Fruit fly (Drosophila melanogaster) whole organism, embryonic: ENCODE results near the gene CG3408.
A peak's percentile ranks its signal among the peaks of the same experiment; 100 is the strongest.

Source experiments
- Blimp-1 ChIP-seq: fragments of 200-800 bp; sonication (Bioruptor generic); optimal IDR thresholded peaks from 3 replicates; lab custom pipeline; 2018; ENCODE audit warnings: missing biosample characterization, missing genetic modification characterization, mild to moderate bottlenecking, moderate library complexity, missing genetic modification reagents
- CG10431 ChIP-seq: fragments of 200-800 bp; sonication (Bioruptor generic); optimal IDR thresholded peaks from 3 replicates; lab custom pipeline; 2018; ENCODE audit warnings: missing biosample characterization, mild to moderate bottlenecking, missing genetic modification characterization
- CG12769 ChIP-seq: fragments of 200-800 bp; sonication (Bioruptor generic); optimal IDR thresholded peaks from 2 replicates; lab custom pipeline; 2019; ENCODE audit warnings: missing biosample characterization, mild to moderate bottlenecking, missing genetic modification characterization, moderate library complexity
- CG13296 ChIP-seq: fragments of 200-800 bp; sonication (Bioruptor generic); optimal IDR thresholded peaks from 3 replicates; lab custom pipeline; 2018; ENCODE audit warnings: missing biosample characterization, mild to moderate bottlenecking, missing genetic modification characterization
- CG16813 ChIP-seq: fragments of 200-800 bp; sonication (Bioruptor generic); IDR thresholded peaks from 3 replicates; pipeline ENCODE4 v1.3.6; 2022; ENCODE audit warnings: missing biosample characterization, missing genetic modification characterization; ENCODE audit not compliant: partially characterized antibody
- CG17385 ChIP-seq: fragments of 200-800 bp; sonication (Bioruptor generic); optimal IDR thresholded peaks from 3 replicates; lab custom pipeline; 2018; ENCODE audit warnings: missing biosample characterization, mild to moderate bottlenecking, missing genetic modification characterization
- CG17802 ChIP-seq: fragments of 200-800 bp; sonication (Bioruptor generic); optimal IDR thresholded peaks from 2 replicates; lab custom pipeline; 2018; ENCODE audit warnings: missing biosample characterization, mild to moderate bottlenecking, missing genetic modification characterization, moderate library complexity
- CG18011 ChIP-seq: fragments of 200-800 bp; sonication (Bioruptor generic); optimal IDR thresholded peaks from 2 replicates; lab custom pipeline; 2017; ENCODE audit warnings: missing biosample characterization, missing genetic modification characterization, mild to moderate bottlenecking, moderate library complexity, missing genotype
- CG18262 ChIP-seq: fragments of 200-800 bp; optimal IDR thresholded peaks from 3 replicates; lab custom pipeline; 2019; ENCODE audit warnings: missing biosample characterization, mild to moderate bottlenecking, missing genetic modification characterization, moderate library complexity
- CG18476 ChIP-seq: fragments of 200-800 bp; sonication (Bioruptor generic); optimal IDR thresholded peaks from 2 replicates; lab custom pipeline; 2016; ENCODE audit warnings: missing biosample characterization, mild to moderate bottlenecking, missing genetic modification characterization
- CG2199 ChIP-seq: fragments of 200-800 bp; sonication (Bioruptor generic); IDR thresholded peaks from 3 replicates; pipeline ENCODE4 v1.3.6; 2022; ENCODE audit warnings: missing biosample characterization, missing genetic modification characterization
- CG7928 ChIP-seq: fragments of 200-800 bp; sonication (Bioruptor generic); optimal IDR thresholded peaks from 2 replicates; lab custom pipeline; 2017; ENCODE audit warnings: missing biosample characterization, mild to moderate bottlenecking, missing genetic modification characterization
- CG8765 ChIP-seq: fragments of 200-800 bp; sonication (Bioruptor generic); IDR thresholded peaks from 2 replicates; pipeline ENCODE4 v1.3.6; 2022; ENCODE audit warnings: missing biosample characterization, missing genetic modification characterization
- CG9609 ChIP-seq: fragments of 200-800 bp; sonication (Bioruptor generic); optimal IDR thresholded peaks from 3 replicates; lab custom pipeline; 2016; ENCODE audit warnings: missing biosample characterization, missing genetic modification characterization
- Deaf1 ChIP-seq: fragments of 200-800 bp; optimal IDR thresholded peaks from 3 replicates; lab custom pipeline; 2019; ENCODE audit warnings: missing biosample characterization, mild to moderate bottlenecking, missing genetic modification characterization, moderate library complexity
- Drgx ChIP-seq: fragments of 200-800 bp; sonication (Bioruptor generic); IDR thresholded peaks from 2 replicates; pipeline ENCODE4 v1.3.6; 2022; ENCODE audit warnings: missing biosample characterization, missing genetic modification characterization
- HHEX ChIP-seq: fragments of 200-800 bp; sonication (Bioruptor generic); optimal IDR thresholded peaks from 3 replicates; lab custom pipeline; 2017; ENCODE audit warnings: missing biosample characterization, mild to moderate bottlenecking, missing genetic modification characterization, missing genetic modification reagents
- Hmx ChIP-seq: fragments of 200-800 bp; sonication (Bioruptor generic); optimal IDR thresholded peaks from 2 replicates; lab custom pipeline; 2016; ENCODE audit warnings: missing biosample characterization, missing genetic modification characterization
- Med ChIP-seq: fragments of 200-800 bp; sonication (Bioruptor generic); peaks from one replicate; lab custom pipeline; 2016; ENCODE audit warnings: missing biosample characterization, missing genetic modification characterization, mild to moderate bottlenecking, inconsistent platforms, moderate library complexity
- Pdp1 ChIP-seq, 2 experiments: fragments of 200-800 bp; sonication (Bioruptor generic); optimal IDR thresholded peaks; 3 replicates each; lab custom pipeline; 2016; ENCODE audit warnings: missing biosample characterization in 2 of 2, missing genetic modification characterization in 2 of 2, mild to moderate bottlenecking in 1 of 2, moderate library complexity in 1 of 2
- Rx ChIP-seq: fragments of 200-800 bp; sonication (Bioruptor generic); IDR thresholded peaks from 2 replicates; pipeline ENCODE4 v1.3.6; 2022; ENCODE audit warnings: missing biosample characterization, missing genetic modification characterization
- Sox102F ChIP-seq: fragments of 200-800 bp; sonication (Bioruptor generic); optimal IDR thresholded peaks from 2 replicates; lab custom pipeline; 2018; ENCODE audit warnings: missing biosample characterization, mild to moderate bottlenecking, missing genetic modification characterization, moderate library complexity
- Stat92E ChIP-seq, 3 experiments: fragments of >200 bp in 2 of 3; fragments of 200-800 bp in 1 of 3; sonication (Bioruptor generic) in 1 of 3; optimal IDR thresholded peaks; 2 replicates each; lab custom pipeline; 2017 to 2019; ENCODE audit warnings: missing biosample characterization in 3 of 3, missing genetic modification characterization in 3 of 3, mild to moderate bottlenecking in 1 of 3, moderate library complexity in 1 of 3
- Xrp1 ChIP-seq: fragments of 200-800 bp; sonication (Bioruptor generic); IDR thresholded peaks from 2 replicates; pipeline ENCODE4 v1.3.6; 2022; ENCODE audit warnings: missing biosample characterization, missing genetic modification characterization
- cg ChIP-seq: fragments of 200-800 bp; sonication (Bioruptor generic); optimal IDR thresholded peaks from 3 replicates; lab custom pipeline; 2019; ENCODE audit warnings: missing biosample characterization, mild to moderate bottlenecking, missing genetic modification characterization, moderate library complexity
- chinmo ChIP-seq: fragments of 200-800 bp; sonication (Bioruptor generic); IDR thresholded peaks from 4 replicates; pipeline ENCODE4 v1.3.6; 2022; ENCODE audit warnings: missing biosample characterization, missing genetic modification characterization; ENCODE audit not compliant: partially characterized antibody
- emc ChIP-seq: fragments of 200-800 bp; sonication (Bioruptor generic); optimal IDR thresholded peaks from 2 replicates; lab custom pipeline; 2016; ENCODE audit warnings: missing biosample characterization, missing genetic modification characterization
- ewg ChIP-seq: fragments of 200-800 bp; sonication (Bioruptor generic); optimal IDR thresholded peaks from 3 replicates; lab custom pipeline; 2017; ENCODE audit warnings: mild to moderate bottlenecking, missing biosample characterization, missing genetic modification reagents, missing genetic modification characterization
- fru ChIP-seq: fragments of >200 bp; optimal IDR thresholded peaks from 2 replicates; lab custom pipeline; 2017
- gem ChIP-seq: fragments of 200-800 bp; sonication (Bioruptor generic); optimal IDR thresholded peaks from 2 replicates; lab custom pipeline; 2019; ENCODE audit warnings: missing biosample characterization, mild to moderate bottlenecking, missing genetic modification characterization, moderate library complexity
- hbn ChIP-seq: fragments of 200-800 bp; sonication (Bioruptor generic); IDR thresholded peaks from 2 replicates; pipeline ENCODE4 v1.3.6; 2022; ENCODE audit warnings: missing biosample characterization, missing genetic modification characterization; ENCODE audit not compliant: partially characterized antibody
- hkb ChIP-seq, 2 experiments: fragments of 200-800 bp in 1 of 2; fragments of >200 bp in 1 of 2; sonication (Bioruptor generic) in 1 of 2; IDR thresholded peaks in 1 of 2; optimal IDR thresholded peaks in 1 of 2; 2 replicates each; pipeline versions ENCODE4 v1.3.6 to Lab custom; 2017 to 2022; ENCODE audit warnings: missing biosample characterization in 1 of 2, missing genetic modification characterization in 1 of 2
- kni ChIP-seq: fragments of 200-800 bp; sonication (Bioruptor generic); optimal IDR thresholded peaks from 3 replicates; lab custom pipeline; 2017; ENCODE audit warnings: mild to moderate bottlenecking, missing biosample characterization, missing genetic modification reagents, missing genetic modification characterization
- knrl ChIP-seq: fragments of 200-800 bp; sonication (Bioruptor generic); IDR thresholded peaks from 3 replicates; pipeline ENCODE4 v1.3.6; 2022; ENCODE audit warnings: missing biosample characterization, missing genetic modification characterization; ENCODE audit not compliant: partially characterized antibody
- lmd ChIP-seq: fragments of 200-800 bp; sonication (Bioruptor generic); IDR thresholded peaks from 2 replicates; pipeline ENCODE4 v1.3.6; 2022; ENCODE audit warnings: missing biosample characterization, missing genetic modification characterization
- odd ChIP-seq: fragments of 200-800 bp; sonication (Bioruptor generic); optimal IDR thresholded peaks from 2 replicates; lab custom pipeline; 2017; ENCODE audit warnings: missing biosample characterization, mild to moderate bottlenecking, missing genetic modification characterization
- pan ChIP-seq, 4 experiments: fragments of >200 bp in 3 of 4; fragments of 200-800 bp in 1 of 4; sonication (Bioruptor generic) in 1 of 4; optimal IDR thresholded peaks in 3 of 4; IDR thresholded peaks in 1 of 4; 2 replicates each; pipeline versions ENCODE4 v1.3.6 to Lab custom; 2017 to 2022; ENCODE audit warnings: missing biosample characterization in 2 of 4, missing genetic modification characterization in 2 of 4, mixed read lengths in 1 of 4
- shn ChIP-seq: fragments of 200-800 bp; sonication (Bioruptor generic); optimal IDR thresholded peaks from 3 replicates; lab custom pipeline; 2016; ENCODE audit warnings: missing biosample characterization, missing genetic modification characterization
- slbo ChIP-seq: fragments of 200-800 bp; sonication (Bioruptor generic); IDR thresholded peaks from 2 replicates; pipeline ENCODE4 v1.3.6; 2022; ENCODE audit warnings: missing biosample characterization, missing genetic modification characterization
- slp2 ChIP-seq: fragments of 200-800 bp; sonication (Bioruptor generic); optimal IDR thresholded peaks from 2 replicates; lab custom pipeline; 2016; ENCODE audit warnings: missing biosample characterization, missing genetic modification characterization
- sqz ChIP-seq: fragments of 200-800 bp; sonication (Bioruptor generic); optimal IDR thresholded peaks from 3 replicates; lab custom pipeline; 2018; ENCODE audit warnings: missing biosample characterization, mild to moderate bottlenecking, missing genetic modification characterization
- tap ChIP-seq: fragments of 200-800 bp; optimal IDR thresholded peaks from 3 replicates; lab custom pipeline; 2019; ENCODE audit warnings: missing biosample characterization, mild to moderate bottlenecking, missing genetic modification characterization, moderate library complexity
- trem ChIP-seq: fragments of 200-800 bp; optimal IDR thresholded peaks from 3 replicates; lab custom pipeline; 2019; ENCODE audit warnings: missing biosample characterization, mild to moderate bottlenecking, missing genetic modification characterization, moderate library complexity
- zen ChIP-seq: fragments of 200-800 bp; sonication (Bioruptor generic); optimal IDR thresholded peaks from 3 replicates; lab custom pipeline; 2018; ENCODE audit warnings: missing biosample characterization, mild to moderate bottlenecking, missing genetic modification characterization, moderate library complexity

CG3408 gene

DNA sequence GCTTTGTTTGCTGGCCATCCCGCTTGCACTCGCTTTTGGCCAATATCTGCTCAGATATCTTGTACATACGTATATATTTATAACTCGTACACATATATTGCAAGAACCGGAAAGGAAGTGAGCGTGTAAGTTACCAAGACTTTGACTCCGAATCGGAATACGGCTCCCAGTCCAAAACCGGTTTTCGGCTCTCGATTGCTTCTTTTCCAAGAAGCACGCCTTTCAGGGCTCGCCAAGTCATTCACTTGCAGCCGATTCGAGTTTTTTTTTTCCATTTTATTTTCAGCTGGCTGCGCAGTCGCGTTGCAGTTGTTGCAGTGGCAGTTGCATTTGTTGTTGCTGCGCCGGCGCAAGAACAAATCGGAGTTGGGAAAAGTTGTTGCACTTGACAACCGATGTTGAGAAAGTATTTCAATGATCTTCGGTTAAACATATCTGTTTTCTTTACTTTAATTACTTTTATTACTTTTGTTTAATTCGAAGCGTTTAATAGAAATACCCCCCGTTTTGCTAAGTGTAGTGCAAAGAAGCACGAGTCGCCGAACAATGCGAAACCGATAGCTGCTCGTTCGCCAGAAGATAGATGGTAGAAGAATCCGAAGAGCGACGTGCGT lies 40.4 kb upstream of the CG3408 start (continued):
- TF ChIP-seq gem (tag; lab: Kevin White, UChicago) (peak; percentile 12), sqz (GFP tag; lab: Kevin White, UChicago) (peak; percentile 47), kni (peak; percentile 42), Drgx (GFP tag; lab: Robert Waterston, UW) (peak; percentile 88), Blimp-1 (GFP tag; lab: Kevin White, UChicago) (peak; percentile 2), Deaf1 (tag; lab: Kevin White, UChicago) (peak; percentile 14), Xrp1 (peak; percentile 52), knrl (GFP tag; lab: Robert Waterston, UW) (no peak), Rx (GFP tag; lab: Robert Waterston, UW) (peak; percentile 24; the same call in 1 of the 2 replicates), CG18262 (tag; lab: Kevin White, UChicago) (peak; percentile 15), slp2 (no peak), Stat92E (GFP tag; optimal IDR thresholded peaks at IDR 0.05; lab: Kevin White, UChicago) (peak in 1 of 3 experiments; percentile 74), Med (GFP tag; lab: Kevin White, UChicago) (peak; percentile 19)
- TF ChIP-seq, all 482 proteins: peak for 22

DNA sequence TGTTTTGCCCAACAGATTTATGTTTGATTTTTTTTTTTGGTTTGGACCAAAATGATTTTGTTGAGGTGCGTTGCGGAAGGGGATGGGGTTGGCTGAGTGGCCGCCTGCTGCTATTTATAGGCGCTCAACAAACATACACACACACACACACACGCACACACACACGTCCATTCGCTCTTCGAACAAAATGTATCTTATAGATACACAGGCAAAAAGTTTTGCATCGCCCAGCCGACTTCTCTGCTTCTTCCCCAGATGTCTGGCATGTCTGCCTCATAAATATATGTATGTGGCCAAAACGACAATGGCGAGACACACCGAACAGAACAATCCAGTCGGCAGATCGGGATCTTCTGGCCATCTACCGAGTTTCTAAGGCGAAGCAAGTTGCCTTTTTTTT lies 39.4 kb upstream of the CG3408 start:
- TF ChIP-seq CG12769 = peak; percentile 53
- TF ChIP-seq chinmo (GFP tag; lab: Robert Waterston, UW) = 0 out of 4 replicates have a peak, but pooled peaks have one; percentile 61
- no peak for TF ChIP-seq lmd (GFP tag; lab: Robert Waterston, UW)
- peak; percentile 26 for TF ChIP-seq CG17385 (GFP tag; lab: Kevin White, UChicago)
- TF ChIP-seq cg = peak; percentile 31
- TF ChIP-seq Med (GFP tag; lab: Kevin White, UChicago) = peak; percentile 34
- no peak for TF ChIP-seq CG17802 (tag; lab: Kevin White, UChicago)
- TF ChIP-seq emc = no peak
- no peak for TF ChIP-seq HHEX (GFP tag; lab: Kevin White, UChicago)

DNA sequence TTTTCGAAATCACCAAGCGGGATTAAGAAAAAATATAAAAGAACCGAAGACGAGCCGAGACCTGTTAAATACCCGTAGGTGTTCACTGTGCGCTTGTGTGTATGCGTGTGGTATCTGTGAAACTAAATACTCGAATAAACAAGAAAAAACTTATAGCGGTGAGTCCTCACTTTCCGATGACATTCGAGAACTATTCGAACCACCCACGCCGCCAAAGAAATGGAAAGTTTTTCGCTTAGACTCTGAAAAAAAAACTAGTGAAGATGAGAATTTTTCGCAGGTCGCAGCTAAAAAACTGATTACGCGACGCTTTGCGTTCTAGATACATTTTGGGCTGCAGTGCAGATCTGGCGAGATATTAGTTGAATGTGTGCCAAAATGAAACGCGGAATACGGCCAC lies 38.5 kb upstream of the CG3408 start:
- TF ChIP-seq Pdp1 (GFP tag; optimal IDR thresholded peaks at IDR 0.05; lab: Kevin White, UChicago) = peak in 1 of 2 experiments; percentile 7
- no peak for TF ChIP-seq shn
- TF ChIP-seq pan (optimal IDR thresholded peaks at IDR 0.05; lab: Kevin White, UChicago) = no peak
- no peak for TF ChIP-seq pan (GFP tag; optimal IDR thresholded peaks at IDR 0.05 in 1 of 2, IDR thresholded peaks at IDR 0.05 in 1 of 2)
- peak; percentile 66 for TF ChIP-seq hkb (optimal IDR thresholded peaks at IDR 0.05; lab: Kevin White, UChicago)
- no peak for TF ChIP-seq hkb (GFP tag; IDR thresholded peaks at IDR 0.05; lab: Robert Waterston, UW)
- no peak for TF ChIP-seq tap (tag; lab: Kevin White, UChicago)
- peak; percentile 92 for TF ChIP-seq Blimp-1 (GFP tag; lab: Kevin White, UChicago)
- TF ChIP-seq ewg (GFP tag; lab: Kevin White, UChicago) = no peak
- TF ChIP-seq CG18476 (GFP tag; lab: Kevin White, UChicago) = peak; percentile 40
- no peak for TF ChIP-seq Hmx
- TF ChIP-seq, all 482 proteins: peak for 4

DNA sequence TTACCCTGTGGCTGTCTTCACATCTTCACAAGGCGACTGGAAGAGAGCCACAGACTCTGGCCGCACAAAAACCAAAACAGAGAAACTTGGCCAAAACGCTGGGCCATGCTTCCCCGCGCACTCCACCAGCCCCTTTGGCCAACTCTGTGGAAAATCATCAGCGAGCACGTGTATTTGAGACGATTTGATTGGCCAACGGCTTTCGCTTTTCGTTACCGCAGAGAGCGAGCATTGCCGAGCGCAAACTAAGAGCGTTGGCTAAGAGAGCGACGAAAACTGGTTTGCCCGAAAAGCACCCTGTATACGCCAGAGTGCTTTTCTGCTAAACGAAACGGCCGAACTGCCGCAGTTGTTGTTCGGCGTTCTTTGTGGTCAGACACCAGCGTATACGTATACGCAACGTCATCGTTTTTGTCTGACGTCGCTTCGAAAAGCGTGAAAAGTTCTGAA lies 37.5 kb upstream of the CG3408 start, which contains the start of gene CG42673:
CG42673 (plus strand) TSS at position 346 of the 450 bp plus-strand sequence.
- TF ChIP-seq trem (tag; lab: Kevin White, UChicago) (no peak), CG9609 (GFP tag; lab: Kevin White, UChicago) (no peak), CG7928 (GFP tag; lab: Kevin White, UChicago) (no peak), CG8765 (GFP tag; lab: Robert Waterston, UW) (no peak), CG18011 (GFP tag; lab: Kevin White, UChicago) (no peak), CG16813 (GFP tag; lab: Robert Waterston, UW) (no peak), CG13296 (GFP tag; lab: Kevin White, UChicago) (peak; percentile 29), fru (no peak), CG12769 (peak; percentile 36), hbn (GFP tag; lab: Robert Waterston, UW) (peak; percentile 47; the same call in 1 of the 2 replicates), CG2199 (no peak), Sox102F (GFP tag; lab: Kevin White, UChicago) (no peak), odd (GFP tag; lab: Kevin White, UChicago) (peak; percentile 26), CG10431 (GFP tag; lab: Kevin White, UChicago) (no peak), slbo (GFP tag; lab: Robert Waterston, UW) (peak; percentile 13; the same call in 1 of the 2 replicates), zen (tag; lab: Kevin White, UChicago) (no peak)
